Fruit fly (Drosophila melanogaster) whole organism, larva: ENCODE results near the gene CG12054.

Experiments
- noc ChIP-seq: fragments of 200-800 bp; sonication (Bioruptor generic); optimal IDR thresholded peaks from 3 replicates; lab custom pipeline; 2019; ENCODE audit warnings: missing biosample characterization, mild to moderate bottlenecking, missing genetic modification characterization, moderate library complexity

Gene CG12054

DNA sequence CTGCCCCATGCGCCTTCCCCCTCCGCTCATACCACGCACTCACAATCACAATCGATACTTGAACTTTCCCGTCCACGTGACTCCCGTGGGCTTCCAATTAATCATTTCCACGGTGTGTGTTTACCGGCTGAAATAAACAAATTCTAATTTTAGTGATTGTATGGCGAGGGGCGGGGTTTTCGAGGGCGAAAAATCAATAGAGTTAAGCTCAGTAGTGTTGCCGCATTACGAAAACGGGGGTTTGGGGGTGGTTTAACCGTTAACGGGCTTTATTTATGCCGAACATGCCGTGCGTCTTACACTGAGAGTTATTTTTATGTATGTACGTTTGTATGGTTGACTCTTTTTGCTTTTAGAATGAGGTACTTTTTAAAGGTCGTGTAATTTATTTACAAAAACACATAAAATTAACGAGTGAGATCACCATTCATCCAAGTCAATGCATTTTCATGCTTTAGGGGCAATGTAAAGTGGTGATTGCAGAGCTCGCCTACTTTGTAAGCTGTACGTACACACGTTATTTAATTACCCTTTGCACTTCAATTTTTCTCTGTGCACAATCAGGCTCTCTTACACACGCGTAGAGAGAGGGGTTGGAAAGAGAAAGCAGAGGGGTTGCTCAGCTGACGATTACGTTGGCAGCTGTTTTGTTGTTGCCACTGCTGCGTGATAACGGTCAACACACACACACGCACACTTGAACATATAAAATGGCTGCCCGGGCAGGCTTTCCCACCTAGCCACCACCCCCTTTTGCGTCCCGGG is 1.8 kb downstream of the CG12054 start:
- TF ChIP-seq noc (tag; lab: Kevin White, UChicago) = peak; percentile 49

DNA sequence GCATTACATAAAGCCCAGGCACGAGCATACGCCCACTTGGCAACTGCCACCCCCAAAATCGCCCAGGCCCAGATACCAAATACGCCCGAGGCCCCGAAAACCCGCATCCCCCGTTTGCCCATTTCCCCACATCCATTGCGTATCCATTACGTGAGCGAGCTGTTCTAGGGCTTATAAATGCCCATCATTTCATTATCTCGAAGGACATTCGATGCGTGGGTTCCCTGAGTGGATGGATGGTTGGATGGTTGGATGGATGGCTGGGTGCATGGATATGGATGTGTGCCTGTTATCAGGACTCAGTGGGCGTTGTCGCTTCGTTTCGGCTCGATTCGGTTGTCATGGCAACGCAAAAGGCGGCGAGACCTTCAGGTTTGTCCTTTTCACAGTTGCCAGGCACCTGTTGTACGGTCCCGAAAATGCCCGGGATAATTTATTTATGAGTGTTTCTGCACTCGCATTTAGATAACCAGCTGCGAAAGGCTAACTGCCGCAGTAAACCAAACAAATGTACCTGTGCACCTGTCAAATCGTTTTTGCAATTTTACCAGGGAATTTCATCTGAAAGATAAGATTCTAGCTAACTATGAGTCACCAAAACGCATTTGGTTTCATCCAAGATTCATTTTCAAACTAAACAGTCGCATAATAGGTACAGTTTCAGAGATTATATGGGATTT is 2.5 kb downstream of the CG12054 start:
- TF ChIP-seq noc (tag; lab: Kevin White, UChicago) = no peak

DNA sequence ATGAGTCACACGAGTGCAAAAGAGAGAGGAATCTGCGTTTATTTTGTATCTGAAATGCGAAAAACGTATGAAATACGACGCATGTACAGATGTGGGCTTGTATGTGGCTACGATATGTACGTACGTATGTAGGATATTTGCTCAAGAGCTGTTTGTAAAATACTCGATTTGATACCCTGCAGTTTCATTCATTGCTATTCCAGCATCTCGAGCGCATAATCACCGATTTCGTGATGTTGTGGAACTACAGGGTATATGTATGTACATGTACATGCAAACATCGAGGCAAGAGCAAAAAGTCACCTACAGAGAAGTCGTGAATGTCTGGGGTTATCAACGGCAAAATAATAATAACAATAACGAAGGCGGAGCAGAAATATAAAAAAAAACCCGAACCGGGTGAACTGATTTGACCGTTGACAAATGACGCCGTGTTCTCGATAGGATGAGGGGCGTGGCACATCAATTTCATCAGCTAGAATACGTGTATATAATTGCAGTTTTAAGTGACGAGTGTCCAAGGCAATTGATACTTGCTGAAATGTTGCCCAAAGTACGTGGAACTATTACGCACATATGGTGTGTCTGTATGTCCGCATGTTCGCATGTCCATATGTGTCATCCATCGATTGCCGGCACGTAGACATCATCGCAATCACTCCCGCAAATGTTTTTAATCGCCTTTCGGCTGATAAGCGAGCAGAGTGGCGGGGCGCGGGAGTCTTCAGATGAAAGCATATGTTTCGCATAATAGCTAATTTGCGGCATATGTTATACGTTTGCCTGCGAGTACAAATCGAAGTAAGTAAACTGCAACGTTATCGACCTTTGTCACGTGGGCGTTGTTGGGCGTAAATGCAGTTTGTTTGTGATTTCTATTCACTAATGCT is 3.7 kb downstream of the CG12054 start:
- peak; percentile 74 for TF ChIP-seq noc (tag; lab: Kevin White, UChicago)

DNA sequence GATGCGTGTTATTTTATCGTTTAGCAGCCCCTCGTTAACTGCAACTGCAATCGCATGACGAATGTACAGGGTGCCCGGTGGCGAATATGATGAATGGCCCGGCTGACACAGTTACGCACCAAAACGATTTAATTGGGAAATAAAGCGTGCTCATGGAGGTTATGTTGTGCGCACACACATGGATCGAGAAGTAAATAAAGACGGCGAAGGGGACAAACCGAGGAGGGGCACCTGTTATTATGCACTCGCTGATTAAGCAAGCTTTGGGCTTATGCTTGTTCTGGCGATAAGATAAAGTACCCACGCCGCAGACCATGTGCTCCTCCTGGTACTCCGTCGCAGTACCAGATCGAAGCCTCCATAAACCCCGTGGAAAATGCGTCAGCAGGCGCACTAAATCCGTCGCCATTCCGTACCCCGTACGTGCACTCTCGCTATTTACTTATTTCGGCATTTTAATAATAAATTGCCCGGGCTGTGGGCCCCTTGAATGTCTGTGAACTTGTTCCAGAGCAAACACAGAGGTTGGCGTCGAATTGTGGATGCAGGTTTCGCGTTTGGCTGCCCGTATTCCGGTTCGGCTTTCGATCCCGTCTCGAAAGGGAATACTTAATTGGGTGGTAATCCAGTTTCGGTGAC is 4.7 kb downstream of the CG12054 start:
- no peak for TF ChIP-seq noc (tag; lab: Kevin White, UChicago)

DNA sequence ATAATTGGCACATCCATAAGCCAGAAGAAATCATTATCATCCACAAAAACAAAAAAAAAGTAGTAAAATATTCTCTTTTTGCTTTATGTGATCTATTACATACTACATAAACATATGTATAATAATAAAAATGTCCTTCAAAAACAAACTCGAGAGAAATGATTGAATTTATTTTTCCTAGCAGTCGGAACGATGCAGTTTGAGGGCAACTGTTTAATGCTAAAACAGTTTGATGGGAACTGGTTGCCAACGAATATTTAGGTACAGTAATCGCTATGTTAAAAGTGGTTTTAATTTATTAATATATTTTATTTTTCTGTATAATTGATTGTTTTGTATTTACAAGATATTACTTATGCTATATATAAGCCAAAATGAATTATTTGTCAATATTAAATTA is 10.6 kb downstream of the CG12054 start:
- no peak for TF ChIP-seq noc (tag; lab: Kevin White, UChicago)

DNA sequence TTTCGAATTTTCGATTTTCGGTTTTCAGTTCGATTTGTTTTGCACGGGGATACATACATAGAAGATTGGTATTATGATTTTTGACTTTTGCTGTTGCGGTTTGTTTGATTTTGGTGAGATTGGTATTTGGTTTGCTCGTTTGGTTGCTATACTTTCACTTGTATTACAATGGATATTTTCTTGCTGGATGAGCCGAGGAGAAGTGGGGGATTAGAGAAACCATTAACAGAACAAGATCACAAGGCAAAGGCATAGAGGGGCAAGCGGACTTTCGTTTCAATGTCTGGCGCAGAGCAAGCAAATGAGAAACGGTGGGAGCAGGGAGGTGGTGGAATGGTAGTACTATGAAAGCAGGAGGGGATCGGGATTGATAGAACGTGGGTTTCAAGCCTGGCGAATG is 11.7 kb downstream of the CG12054 start, which contains the start of gene CG15563:
TSS of gene CG15563 (minus strand) at position 101 of the 400 bp plus-strand sequence.
- no peak for TF ChIP-seq noc (tag; lab: Kevin White, UChicago)

DNA sequence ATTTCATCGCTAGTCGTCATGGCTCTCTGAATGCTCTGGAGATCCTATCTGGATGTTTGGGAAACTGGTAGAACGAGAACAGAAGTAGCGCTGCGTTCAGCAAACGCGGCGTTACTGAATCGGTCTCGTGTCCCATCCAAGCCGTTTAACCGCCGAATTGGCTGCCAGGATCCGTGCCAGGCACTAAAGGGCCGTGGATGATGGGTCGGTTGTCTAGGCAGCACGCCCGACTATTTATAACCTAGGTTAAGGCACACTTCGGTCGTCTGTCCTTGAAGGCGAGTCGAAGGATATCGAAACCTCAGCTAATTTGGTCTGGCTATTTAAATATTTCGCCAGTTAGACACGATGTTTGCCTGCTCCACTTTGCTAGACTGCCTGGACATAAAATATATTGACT is 14.8 kb downstream of the CG12054 start, which contains the start of gene CG15564:
TSS of gene CG15564 (minus strand) at position 101 of the 400 bp plus-strand sequence.
- TF ChIP-seq noc (tag; lab: Kevin White, UChicago) = no peak

DNA sequence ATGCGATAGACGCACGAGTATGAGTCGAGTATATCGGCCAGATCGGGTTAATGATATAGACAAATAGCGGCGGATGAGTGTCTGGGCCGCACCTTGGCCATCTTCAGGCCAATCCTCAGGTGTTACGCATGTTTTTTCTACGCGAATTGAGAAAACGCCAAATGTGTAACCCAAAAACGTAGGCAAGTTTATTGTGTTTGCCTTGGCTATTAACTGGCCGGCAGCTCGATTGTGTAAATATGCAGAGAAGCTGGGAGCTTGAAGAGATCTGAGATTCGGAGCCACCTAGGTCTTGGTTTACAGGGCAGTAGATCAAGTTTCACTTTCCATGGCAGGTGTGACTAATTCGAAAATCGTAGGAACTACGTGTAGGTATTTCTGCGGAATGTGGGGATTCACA is 19.5 kb downstream of the CG12054 start:
- no peak for TF ChIP-seq noc (tag; lab: Kevin White, UChicago)

DNA sequence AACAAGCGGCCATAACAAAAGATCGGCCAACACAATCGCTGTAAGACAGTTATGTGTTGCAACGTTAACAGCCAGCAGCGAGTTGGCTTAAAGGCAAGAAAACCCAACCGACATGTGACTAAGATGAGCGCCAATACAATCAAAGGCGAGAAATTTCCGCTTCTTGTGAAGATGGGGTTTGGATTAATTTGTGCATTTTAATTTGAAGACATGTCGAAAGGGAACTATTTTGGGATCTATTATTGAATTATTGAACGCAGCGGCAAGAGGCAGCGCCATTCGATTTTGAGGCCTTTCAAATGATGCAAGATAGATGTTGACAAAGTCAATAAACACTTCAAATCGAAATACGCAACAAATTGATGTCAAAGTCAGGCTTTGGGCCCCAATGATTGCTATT is 20.6 kb downstream of the CG12054 start:
- no peak for TF ChIP-seq noc (tag; lab: Kevin White, UChicago)

DNA sequence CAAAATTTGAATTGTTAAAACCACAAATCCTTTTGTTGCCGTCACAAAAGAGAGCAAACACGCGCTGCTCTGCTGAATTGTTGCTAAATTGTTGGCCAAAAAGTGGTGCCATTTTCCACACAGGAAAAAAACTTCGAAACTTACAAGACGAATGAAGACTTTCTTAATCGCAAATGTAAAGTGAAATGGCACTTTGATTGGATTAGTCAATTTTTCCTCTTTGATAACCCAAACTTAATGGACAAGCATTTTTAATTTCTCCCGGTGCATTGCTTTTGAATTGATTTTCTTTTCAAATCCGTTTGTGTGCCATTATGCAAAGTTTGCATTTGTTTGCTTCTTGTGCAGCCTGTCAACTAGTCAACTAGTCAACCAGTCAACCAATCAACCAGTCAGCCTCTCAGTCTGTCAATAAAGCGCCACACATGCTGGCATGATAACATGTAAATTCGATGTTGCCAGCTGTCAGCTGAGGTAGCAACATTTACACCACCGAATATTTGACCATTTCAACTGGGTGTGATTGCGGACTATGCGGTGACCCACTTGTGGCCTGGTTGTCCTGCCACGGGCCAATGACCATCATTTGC is 22.7 kb downstream of the CG12054 start:
- no peak for TF ChIP-seq noc (tag; lab: Kevin White, UChicago)

DNA sequence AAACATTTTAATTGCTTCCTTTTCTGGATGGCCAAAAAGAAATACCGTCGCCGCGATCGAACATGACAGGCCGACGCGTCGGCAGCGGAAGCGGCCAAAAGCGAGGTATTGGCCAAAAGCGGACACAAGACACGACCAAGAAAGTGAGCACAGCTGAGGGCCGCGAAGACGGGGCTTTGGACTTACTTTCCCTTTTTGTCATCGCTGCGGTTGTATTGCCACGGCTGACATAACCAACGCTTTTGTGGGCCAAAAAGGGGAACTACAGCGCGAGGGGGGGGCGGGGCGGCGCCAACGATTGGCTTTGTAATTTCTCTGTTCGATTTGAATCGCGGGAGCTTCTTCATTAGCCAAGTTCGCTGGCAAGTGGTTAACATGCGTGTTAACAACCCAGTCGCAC is 25.3 kb downstream of the CG12054 start:
- no peak for TF ChIP-seq noc (tag; lab: Kevin White, UChicago)

DNA sequence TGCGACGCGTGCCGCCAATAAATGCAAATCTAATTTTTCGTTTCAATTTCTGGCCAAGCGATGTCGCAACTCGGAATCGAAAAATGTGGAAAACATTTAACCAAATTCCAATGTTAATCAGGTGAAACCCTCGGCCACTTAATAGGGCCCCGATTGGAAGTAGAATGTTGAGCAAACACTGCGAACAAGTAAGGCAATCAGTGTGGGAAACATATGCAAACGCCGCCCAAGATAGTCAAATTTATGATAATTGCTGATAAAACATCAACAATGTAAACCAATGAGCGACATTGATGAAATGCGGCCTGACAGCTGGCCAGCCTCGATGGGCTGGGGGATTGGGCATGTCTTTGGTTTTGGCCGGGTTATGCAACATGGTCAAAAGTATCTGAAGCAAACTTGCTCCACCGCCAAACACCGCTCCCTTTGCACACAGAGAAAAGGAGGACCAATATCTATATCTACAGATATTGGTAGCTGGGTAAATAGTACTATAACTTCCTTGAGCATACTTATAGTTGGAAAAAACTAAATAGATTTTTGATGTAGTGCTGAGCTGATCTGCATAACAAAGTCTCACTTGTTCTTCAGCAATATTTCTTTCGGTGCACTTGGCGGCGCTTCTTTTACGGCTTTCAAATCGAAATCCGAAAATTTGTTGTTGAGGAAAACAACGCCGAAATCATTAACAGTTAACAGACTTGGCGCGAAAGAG is 26.9 kb downstream of the CG12054 start:
- TF ChIP-seq noc (tag; lab: Kevin White, UChicago) = no peak

DNA sequence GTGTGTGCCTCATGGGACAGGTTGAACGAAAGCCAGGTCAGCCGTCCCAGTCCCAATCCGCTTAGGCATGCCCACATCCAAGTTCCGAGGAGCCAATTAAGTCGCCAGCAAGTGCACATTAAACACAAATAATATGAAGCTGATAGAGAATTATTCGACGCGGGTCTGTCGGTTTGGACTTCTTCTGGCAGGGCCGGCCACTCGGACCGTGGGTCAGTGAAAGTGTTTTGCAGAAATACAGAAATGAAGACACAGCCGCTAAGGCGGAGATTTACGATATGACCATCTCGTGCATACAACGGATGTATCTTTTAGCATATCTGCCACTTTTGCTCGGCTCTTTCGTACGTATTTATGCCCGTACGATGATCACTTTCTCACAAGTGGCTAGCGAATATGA is 27.7 kb downstream of the CG12054 start:
- TF ChIP-seq noc (tag; lab: Kevin White, UChicago) = no peak

DNA sequence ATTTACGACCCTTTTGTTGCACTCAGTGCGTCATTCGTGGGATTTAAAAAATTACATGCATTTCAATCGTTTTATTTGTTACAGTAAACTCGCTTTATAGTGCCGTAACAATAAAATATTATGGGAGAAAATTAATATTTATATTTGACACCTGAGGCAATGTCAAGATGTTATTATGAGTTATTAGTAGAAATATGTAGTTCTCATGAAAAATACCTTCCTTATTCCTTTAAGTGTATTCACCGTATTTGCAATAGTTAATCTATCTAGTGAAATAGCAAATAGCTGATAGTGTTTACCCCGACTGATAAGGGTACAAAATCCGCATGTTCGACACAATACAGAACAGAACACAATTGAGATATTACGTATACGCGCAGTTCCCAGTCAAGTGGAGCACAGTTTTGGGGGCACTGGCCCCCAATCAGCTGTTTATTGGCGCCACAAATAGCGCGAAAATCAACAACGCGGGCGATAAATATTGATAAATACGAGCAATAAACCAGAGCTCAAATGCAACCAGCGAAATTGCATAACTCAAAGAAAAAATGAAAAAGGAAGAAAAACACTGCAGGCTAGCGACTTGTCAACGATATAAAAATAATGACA is 30.0 kb downstream of the CG12054 start:
- TF ChIP-seq noc (tag; lab: Kevin White, UChicago) = peak; percentile 48
